Worm (Caenorhabditis elegans) whole organism, midembryonic: Measurements from ENCODE around the gene ugt-2.

Experiments used
- cog-1 ChIP-seq: sonication (generic microtip); optimal IDR thresholded peaks from 2 replicates; lab custom pipeline; 2016; ENCODE audit warnings: missing genetic modification characterization, missing compliant biosample characterization
- flt-1 ChIP-seq: fragments of 200-800 bp; sonication (Bioruptor generic); IDR thresholded peaks from 2 replicates; pipeline ENCODE4 v1.3.6; 2022; ENCODE audit warnings: missing genetic modification characterization, missing compliant biosample characterization
- med-1 ChIP-seq: sonication (generic microtip); optimal IDR thresholded peaks from 2 replicates; lab custom pipeline; 2017; ENCODE audit warnings: missing genetic modification characterization, mild to moderate bottlenecking, missing compliant biosample characterization, antibody characterized with exemption, missing genetic modification reagents; ENCODE audit not compliant: insufficient read depth
- ref-1 ChIP-seq: fragments of 200-800 bp; sonication (Bioruptor generic); conservative IDR thresholded peaks from 2 replicates; pipeline ENCODE4 v1.3.6; 2022; ENCODE audit warnings: missing genetic modification reagents, missing genetic modification characterization, missing compliant biosample characterization
- ztf-23 ChIP-seq: fragments of 200-800 bp; sonication (Bioruptor generic); IDR thresholded peaks from 2 replicates; pipeline ENCODE4 v1.3.6; 2022; ENCODE audit warnings: missing genetic modification reagents, missing genetic modification characterization, missing compliant biosample characterization

DNA sequence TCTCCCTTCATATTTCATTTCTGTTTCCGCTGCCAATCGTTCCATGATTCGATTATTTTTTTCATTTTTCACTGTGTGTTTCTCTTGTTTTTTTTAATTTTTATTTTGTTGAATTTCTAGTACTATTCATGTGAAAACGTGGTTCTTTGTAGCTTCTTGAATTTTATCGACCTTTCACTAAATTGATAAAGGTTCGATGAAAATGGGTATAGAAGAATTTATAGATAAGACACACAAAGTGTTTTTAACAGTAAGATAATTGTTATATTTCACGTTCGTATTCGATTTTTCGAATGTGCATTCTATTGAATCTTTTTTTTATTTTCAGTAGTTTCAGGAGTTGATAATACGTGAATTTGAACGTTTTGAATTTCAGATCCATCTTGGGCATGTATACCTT is 26.6 kb upstream of the ugt-2 start, which contains the start of gene ugt-49:
- TF ChIP-seq ref-1 (no peak), ztf-23 (GFP tag; lab: Robert Waterston, UW) (no peak), cog-1 (no peak), med-1 (no peak), flt-1 (GFP tag; lab: Robert Waterston, UW) (no peak)
